Worm (Caenorhabditis elegans) whole organism, L4 larva: Measurements from ENCODE around the gene hrg-6.

Source experiments
- F10B5.3 ChIP-seq: sonication (generic microtip); optimal IDR thresholded peaks from 2 replicates; lab custom pipeline; 2016; ENCODE audit warnings: mild to moderate bottlenecking, missing genetic modification characterization, missing compliant biosample characterization
- R02D3.7 ChIP-seq: fragments of 150-350 bp; sonication (generic microtip); optimal IDR thresholded peaks from 3 replicates; lab custom pipeline; 2014; ENCODE audit warnings: missing biosample characterization, missing genetic modification characterization
- ZK546.5 ChIP-seq, 2 experiments: sonication (generic microtip); optimal IDR thresholded peaks; 2 replicates each; lab custom pipeline; 2017; ENCODE audit warnings: missing biosample characterization in 2 of 2, missing genetic modification characterization in 2 of 2
- ama-1 ChIP-seq: fragments of 150-350 bp; optimal IDR thresholded peaks from 2 replicates; lab custom pipeline; 2014; ENCODE audit warnings: inconsistent platforms, mixed read lengths
- dve-1 ChIP-seq: sonication (generic microtip); optimal IDR thresholded peaks from 2 replicates; lab custom pipeline; 2017; ENCODE audit warnings: antibody characterized with exemption, mild to moderate bottlenecking, missing genetic modification characterization, missing compliant biosample characterization; ENCODE audit not compliant: insufficient read depth
- lsy-2 ChIP-seq, 2 experiments: fragments of 150-350 bp in 1 of 2; sonication (generic microtip) in 1 of 2; optimal IDR thresholded peaks; 2 replicates each; lab custom pipeline; 2014 to 2017; ENCODE audit warnings: missing biosample characterization in 2 of 2, missing genetic modification characterization in 2 of 2
- madf-5 ChIP-seq, 2 experiments: fragments of 200-800 bp; sonication (Bioruptor generic); IDR thresholded peaks; 2 replicates each; pipeline ENCODE4 v1.3.6; 2022; ENCODE audit warnings: missing compliant biosample characterization in 2 of 2, missing genetic modification characterization in 2 of 2
- mdl-1 ChIP-seq, 2 experiments: fragments of 150-350 bp in 1 of 2; sonication (generic microtip) in 1 of 2; optimal IDR thresholded peaks; 2 replicates each; lab custom pipeline; 2014 to 2017; ENCODE audit warnings: missing biosample characterization in 2 of 2, missing genetic modification characterization in 2 of 2
- mep-1 ChIP-seq: fragments of 150-350 bp; sonication (generic microtip); optimal IDR thresholded peaks from 3 replicates; lab custom pipeline; 2014; ENCODE audit warnings: missing biosample characterization, missing genetic modification characterization
- nhr-28 ChIP-seq: fragments of 150-350 bp; optimal IDR thresholded peaks from 2 replicates; lab custom pipeline; 2014; ENCODE audit warnings: missing biosample characterization, missing genetic modification characterization
- nhr-41 ChIP-seq: fragments of 200-800 bp; sonication (Bioruptor generic); IDR thresholded peaks from 2 replicates; pipeline ENCODE4 v1.3.6; 2022; ENCODE audit warnings: missing genetic modification reagents, missing genetic modification characterization, missing compliant biosample characterization

ce11 chrIV:11038218-11038617, 5.8 kb downstream of the hrg-6 start:
- TF ChIP-seq nhr-41 (GFP tag; lab: Robert Waterston, UW) (no peak), R02D3.7 (no peak), F10B5.3 (tag; lab: Kevin White, UChicago) (no peak), nhr-28 (tag; lab: Kevin White, UChicago) (no peak), ZK546.5 (tag; optimal IDR thresholded peaks at IDR 0.05; lab: Kevin White, UChicago) (no peak), mdl-1 (tag; optimal IDR thresholded peaks at IDR 0.05; lab: Kevin White, UChicago) (no peak), dve-1 (tag; lab: Kevin White, UChicago) (no peak), mep-1 (no peak), lsy-2 (tag; optimal IDR thresholded peaks at IDR 0.05; lab: Kevin White, UChicago) (no peak), madf-5 (GFP tag; IDR thresholded peaks at IDR 0.05; lab: Robert Waterston, UW) (no peak), ama-1 (lab: Kevin White, UChicago) (no peak)
